Worm (Caenorhabditis elegans): ENCODE measurements around the gene F33D4.4.

ce11 chrIV:7710824-7711223, 4.1 kb upstream of the F33D4.4 start, which contains the start of gene nhr-8:
- TF ChIP-seq sptf-1 (tag; optimal IDR thresholded peaks at IDR 0.05) (no peak), ztf-11 (tag; optimal IDR thresholded peaks at IDR 0.05) (no peak), mab-5 (tag; optimal IDR thresholded peaks at IDR 0.05) (no peak), elt-1 (tag; optimal IDR thresholded peaks at IDR 0.05; ENCODE audit: borderline replicate concordance, insufficient read depth) (no peak), pha-4 (tag; optimal IDR thresholded peaks at IDR 0.05) (no peak), elt-3 (tag; optimal IDR thresholded peaks at IDR 0.05) (no peak), nhr-28 (tag; optimal IDR thresholded peaks at IDR 0.05) (no peak), snpc-4 (tag; optimal IDR thresholded peaks at IDR 0.05) (no peak), unc-62 (GFP tag; optimal IDR thresholded peaks at IDR 0.05) (no peak), nhr-76 (tag; optimal IDR thresholded peaks at IDR 0.05) (no peak), nhr-237 (tag; optimal IDR thresholded peaks at IDR 0.05) (no peak), nhr-2 (tag; optimal IDR thresholded peaks at IDR 0.05) (no peak), zip-8 (tag; optimal IDR thresholded peaks at IDR 0.05) (no peak)

All from whole organism, mixed stage, embryonic.